Worm (Caenorhabditis elegans) whole organism, L4/young adult: Measurements from ENCODE around the gene sre-48.
"Not testable (repeated sequence)": the region's sequence is repeated elsewhere in the genome, so short reads cannot be mapped to it uniquely, and the experiment has no call there.

Experiments
- W03F9.2 ChIP-seq: fragments of 150-350 bp; optimal IDR thresholded peaks from 2 replicates; lab custom pipeline; 2014; ENCODE audit warnings: missing biosample characterization, missing genetic modification characterization
- dao-5 ChIP-seq: sonication (generic microtip); optimal IDR thresholded peaks from 2 replicates; lab custom pipeline; 2016; ENCODE audit warnings: missing genotype, missing genetic modification characterization, moderate library complexity, missing compliant biosample characterization
- him-1 ChIP-seq: sonication (generic microtip); optimal IDR thresholded peaks from 2 replicates; lab custom pipeline; 2016; ENCODE audit warnings: missing genotype, missing genetic modification reagents, missing genetic modification characterization, missing compliant biosample characterization

Gene sre-48

ce11 chrII:14000044-14000443 lies 20.4 kb upstream of the sre-48 start, which contains the start of gene F01D5.3:
F01D5.3 (minus strand) TSS chrII:14000144.
- not testable (repeated sequence) for TF ChIP-seq W03F9.2 (tag; lab: Kevin White, UChicago); him-1; dao-5 (tag; lab: Kevin White, UChicago)

DNA sequence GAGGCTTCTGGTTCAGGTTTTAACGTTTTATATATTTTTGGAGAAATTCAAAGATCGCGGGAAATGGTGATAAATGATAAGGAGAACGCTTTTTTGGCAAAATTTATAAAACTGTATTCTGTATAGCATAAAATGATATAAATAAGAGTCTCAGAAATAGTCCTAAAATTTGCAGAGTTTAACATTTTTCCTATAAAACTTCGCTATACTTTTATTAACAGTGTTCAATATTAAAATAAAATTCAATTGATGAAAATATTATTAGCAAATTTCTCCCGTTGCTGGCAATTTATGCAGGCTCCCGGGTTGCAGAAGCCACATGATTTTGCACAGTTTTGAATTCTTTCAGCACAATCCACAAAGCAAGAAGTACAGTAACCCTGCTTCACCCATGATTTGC lies 19.3 kb upstream of the sre-48 start, which contains the start of gene F01D5.2:
TSS of gene F01D5.2 (minus strand) at position 101 of the 400 bp plus-strand sequence.
- TF ChIP-seq dao-5 (tag; lab: Kevin White, UChicago) (no peak), him-1 (no peak), W03F9.2 (tag; lab: Kevin White, UChicago) (no peak)

DNA sequence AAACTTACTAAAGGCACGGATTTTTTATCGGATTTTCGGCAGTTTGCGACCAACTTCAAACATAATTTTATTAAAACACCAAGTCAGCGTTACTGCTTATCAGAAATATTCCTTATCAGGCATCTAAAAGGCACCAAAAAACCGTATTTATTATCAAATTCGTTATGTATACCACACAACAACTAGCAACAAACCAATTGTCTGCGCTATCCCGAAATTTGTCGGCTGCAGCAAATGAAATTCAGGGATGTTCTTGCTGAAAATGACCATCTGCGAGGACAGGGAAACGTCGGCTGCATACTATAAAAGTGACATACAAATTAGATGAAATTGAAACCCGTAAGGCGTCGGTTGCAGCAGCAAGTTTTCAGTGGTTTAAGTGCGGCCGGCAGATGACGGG lies 18.3 kb upstream of the sre-48 start:
- TF ChIP-seq dao-5 (tag; lab: Kevin White, UChicago) (no peak), him-1 (no peak), W03F9.2 (tag; lab: Kevin White, UChicago) (no peak)

ce11 chrII:13997477-13997876 lies 17.8 kb upstream of the sre-48 start, which contains the start of gene F01D5.1:
F01D5.1 (minus strand) TSS chrII:13997581.
- TF ChIP-seq him-1: no peak
- TF ChIP-seq W03F9.2 (tag; lab: Kevin White, UChicago): no peak
- no peak for TF ChIP-seq dao-5 (tag; lab: Kevin White, UChicago)

- TF ChIP-seq him-1 (no peak), dao-5 (tag; lab: Kevin White, UChicago) (no peak), W03F9.2 (tag; lab: Kevin White, UChicago) (no peak)
Observed at ce11 chrII:13994934-13995333, 15.3 kb upstream of the sre-48 start, which contains the start of gene Y39G8B.7. Y39G8B.7 (minus strand) TSS chrII:13995034.

DNA sequence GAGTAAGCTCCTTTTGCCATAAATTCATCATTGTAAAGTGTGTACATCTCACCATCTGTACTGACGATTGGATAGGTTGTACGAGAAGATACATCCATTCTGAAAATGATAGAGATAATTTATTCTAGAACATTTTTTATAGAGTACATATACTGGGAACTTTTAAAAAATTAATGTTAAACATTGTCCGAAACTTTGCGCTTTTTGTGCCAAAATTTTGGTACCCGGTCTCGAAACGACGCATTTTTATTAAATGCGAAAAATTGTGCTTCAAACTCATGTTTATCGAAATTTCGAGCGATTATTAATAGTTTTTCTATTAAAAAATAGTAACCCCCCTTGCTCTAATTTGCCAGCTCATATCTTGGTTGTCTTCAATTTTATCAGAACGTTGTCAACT lies 12.1 kb upstream of the sre-48 start, which contains the start of gene Y39G8B.5:
TSS of gene Y39G8B.5 (minus strand) at position 101 of the 400 bp plus-strand sequence.
- TF ChIP-seq him-1: no peak
- TF ChIP-seq W03F9.2 (tag; lab: Kevin White, UChicago): no peak
- no peak for TF ChIP-seq dao-5 (tag; lab: Kevin White, UChicago)

ce11 chrII:13984551-13984950 lies 4.9 kb upstream of the sre-48 start, which contains the start of gene sre-47:
sre-47 (minus strand) TSS chrII:13984651.
- TF ChIP-seq dao-5 (tag; lab: Kevin White, UChicago) (no peak), W03F9.2 (tag; lab: Kevin White, UChicago) (no peak), him-1 (no peak)

- no peak for TF ChIP-seq dao-5 (tag; lab: Kevin White, UChicago)
- no peak for TF ChIP-seq W03F9.2 (tag; lab: Kevin White, UChicago)
- no peak for TF ChIP-seq him-1
Observed at ce11 chrII:13982923-13983322, 3.2 kb upstream of the sre-48 start, which contains the start of the genes Y39G8B.13 and Y39G8B.10. Y39G8B.13 (minus strand) TSS chrII:13983047. Y39G8B.10 (minus strand) TSS chrII:13983115.

- TF ChIP-seq W03F9.2 (tag; lab: Kevin White, UChicago): no peak
Observed at ce11 chrII:13982247-13982646, 2.6 kb upstream of the sre-48 start.

ce11 chrII:13981819-13982218 lies 2.1 kb upstream of the sre-48 start:
- TF ChIP-seq dao-5 (tag; lab: Kevin White, UChicago) (no peak), W03F9.2 (tag; lab: Kevin White, UChicago) (no peak), him-1 (no peak)

DNA sequence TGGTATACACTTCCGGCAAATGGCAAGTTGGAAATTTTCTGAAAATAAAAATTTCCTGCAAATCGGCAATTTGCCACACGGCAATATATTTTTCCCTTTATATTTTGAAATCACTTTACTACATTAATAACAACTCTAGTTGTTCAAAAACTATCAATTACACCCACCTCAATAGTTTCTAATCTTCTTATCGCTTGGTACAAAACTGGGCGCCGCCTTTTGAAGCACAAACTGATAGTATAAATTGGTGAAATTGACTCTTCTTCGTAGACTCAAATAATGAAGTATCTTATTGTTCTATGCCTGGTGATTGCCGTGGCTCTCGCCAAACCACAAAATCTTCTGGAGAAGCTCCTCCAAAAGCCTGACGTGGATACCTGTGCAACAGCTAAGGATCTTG lies 1.4 kb upstream of the sre-48 start, which contains the start of gene Y39G8B.9:
TSS of gene Y39G8B.9 (plus strand) at position 269 of the 400 bp plus-strand sequence.
- no peak for TF ChIP-seq him-1
- TF ChIP-seq W03F9.2 (tag; lab: Kevin White, UChicago): no peak
- no peak for TF ChIP-seq dao-5 (tag; lab: Kevin White, UChicago)

DNA sequence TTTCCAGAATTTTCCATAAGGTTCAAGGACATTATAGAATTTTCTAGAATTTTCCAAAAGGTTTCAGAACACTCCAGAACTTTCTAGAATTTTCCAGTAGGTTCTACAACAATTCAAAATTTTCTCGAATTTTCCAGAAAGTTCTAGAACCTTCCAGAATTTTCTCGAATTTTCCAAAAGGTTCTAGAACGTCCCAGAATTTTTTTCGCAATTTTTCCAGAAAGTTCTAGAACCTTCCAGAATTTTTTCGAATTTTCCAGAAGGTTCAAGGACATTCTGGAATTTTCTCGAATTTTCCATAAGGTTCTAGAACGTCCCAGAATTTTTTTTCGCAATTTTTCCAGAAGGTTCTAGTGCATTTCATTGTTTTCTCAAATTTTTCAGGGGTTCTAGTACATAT lies 2.0 kb downstream of the sre-48 start:
- TF ChIP-seq dao-5 (tag; lab: Kevin White, UChicago): no peak
- no peak for TF ChIP-seq W03F9.2 (tag; lab: Kevin White, UChicago)
- no peak for TF ChIP-seq him-1

DNA sequence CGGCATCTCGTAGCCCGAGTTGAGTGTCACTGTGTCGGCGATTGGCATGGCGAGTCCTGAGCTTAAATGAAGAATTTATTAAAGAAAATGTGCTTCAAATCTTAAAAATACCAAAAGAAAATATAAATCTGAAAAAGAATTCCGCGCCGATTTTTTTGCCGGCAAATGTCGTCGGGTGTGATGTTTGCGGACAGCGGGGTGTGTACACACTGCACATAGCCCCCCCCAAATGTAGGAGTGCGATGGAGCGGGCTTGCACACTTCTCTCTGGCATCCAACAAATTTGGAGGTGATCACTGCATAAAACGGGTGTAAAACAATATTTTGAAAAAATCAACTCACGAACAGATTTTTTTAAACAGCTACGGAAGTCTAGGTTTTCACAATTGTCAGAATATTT lies 3.5 kb downstream of the sre-48 start, which contains the start of gene Y39G8B.2:
TSS of gene Y39G8B.2 (minus strand) at position 61 of the 400 bp plus-strand sequence.
- TF ChIP-seq dao-5 (tag; lab: Kevin White, UChicago) (no peak), him-1 (no peak), W03F9.2 (tag; lab: Kevin White, UChicago) (no peak)

DNA sequence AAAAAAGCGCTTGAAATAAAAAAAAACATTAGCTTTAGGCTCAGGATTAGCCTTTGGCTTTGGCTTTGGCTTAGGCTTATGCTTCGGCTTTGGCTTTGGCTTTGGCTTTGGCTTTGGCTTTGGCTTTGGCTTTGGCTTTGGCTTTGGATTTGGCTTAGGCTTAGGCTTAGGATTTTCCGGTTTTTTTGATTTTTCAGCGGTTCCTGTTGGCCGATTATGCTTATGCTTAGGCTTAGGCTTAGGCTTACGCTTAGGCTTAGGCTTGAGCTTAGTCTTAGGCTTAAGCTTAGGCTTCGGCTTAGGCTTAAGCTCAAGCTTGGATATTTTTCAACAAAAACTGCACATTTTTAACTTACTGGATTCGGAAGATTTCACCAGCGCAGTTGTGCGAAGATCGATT lies 5.5 kb downstream of the sre-48 start:
- TF ChIP-seq him-1 (no peak), dao-5 (tag; lab: Kevin White, UChicago) (no peak), W03F9.2 (tag; lab: Kevin White, UChicago) (no peak)

ce11 chrII:13973514-13973913 lies 6.2 kb downstream of the sre-48 start, which contains the start of gene Y39G8B.1:
Y39G8B.1 (minus strand) TSS chrII:13973812.
- peak; percentile 27 for TF ChIP-seq W03F9.2 (tag; lab: Kevin White, UChicago)
- TF ChIP-seq dao-5 (tag; lab: Kevin White, UChicago): no peak
